Worm (Caenorhabditis elegans): ENCODE results near the gene ugt-62.

DNA sequence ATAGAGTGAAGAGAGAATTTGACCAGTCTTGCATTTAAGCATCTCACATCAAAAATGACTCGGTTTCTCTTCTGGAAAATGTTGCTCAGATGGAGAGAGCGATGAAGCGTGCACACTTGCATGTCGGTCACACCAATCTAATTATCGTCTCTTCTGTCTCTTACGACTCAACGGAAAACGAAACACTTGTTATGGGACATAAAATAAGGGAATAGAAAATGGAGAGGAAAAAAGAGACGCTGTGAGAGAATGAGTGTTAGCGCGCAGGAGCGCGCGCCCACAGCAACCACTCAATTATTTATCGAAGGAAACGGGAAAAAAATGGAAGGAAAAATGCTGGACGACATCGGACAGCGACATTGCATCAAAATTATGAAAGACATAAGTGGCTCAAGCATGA, 34.7 kb downstream of the ugt-62 start:
- TF ChIP-seq elt-2 (tag; optimal IDR thresholded peaks at IDR 0.05) = no peak
- TF ChIP-seq fos-1 (tag; optimal IDR thresholded peaks at IDR 0.05) = no peak
- TF ChIP-seq ceh-82 (tag; optimal IDR thresholded peaks at IDR 0.05) = peak in 1 of 3 experiments; percentile 39
- no peak for TF ChIP-seq irx-1 (tag; optimal IDR thresholded peaks at IDR 0.05)
- no peak for TF ChIP-seq mab-9 (GFP tag; IDR thresholded peaks at IDR 0.05)
- no peak for TF ChIP-seq ama-1 (optimal IDR thresholded peaks at IDR 0.05)
- TF ChIP-seq mdl-1 (tag; optimal IDR thresholded peaks at IDR 0.05) = peak in 1 of 2 experiments; percentile 49
- TF ChIP-seq ztf-4 (tag; optimal IDR thresholded peaks at IDR 0.05) = no peak
- TF ChIP-seq unc-30 (tag; optimal IDR thresholded peaks at IDR 0.05) = no peak

All from whole organism, L1 larva.